Fruit fly (Drosophila melanogaster): ENCODE results near the gene Crag.

The Crag gene

DNA sequence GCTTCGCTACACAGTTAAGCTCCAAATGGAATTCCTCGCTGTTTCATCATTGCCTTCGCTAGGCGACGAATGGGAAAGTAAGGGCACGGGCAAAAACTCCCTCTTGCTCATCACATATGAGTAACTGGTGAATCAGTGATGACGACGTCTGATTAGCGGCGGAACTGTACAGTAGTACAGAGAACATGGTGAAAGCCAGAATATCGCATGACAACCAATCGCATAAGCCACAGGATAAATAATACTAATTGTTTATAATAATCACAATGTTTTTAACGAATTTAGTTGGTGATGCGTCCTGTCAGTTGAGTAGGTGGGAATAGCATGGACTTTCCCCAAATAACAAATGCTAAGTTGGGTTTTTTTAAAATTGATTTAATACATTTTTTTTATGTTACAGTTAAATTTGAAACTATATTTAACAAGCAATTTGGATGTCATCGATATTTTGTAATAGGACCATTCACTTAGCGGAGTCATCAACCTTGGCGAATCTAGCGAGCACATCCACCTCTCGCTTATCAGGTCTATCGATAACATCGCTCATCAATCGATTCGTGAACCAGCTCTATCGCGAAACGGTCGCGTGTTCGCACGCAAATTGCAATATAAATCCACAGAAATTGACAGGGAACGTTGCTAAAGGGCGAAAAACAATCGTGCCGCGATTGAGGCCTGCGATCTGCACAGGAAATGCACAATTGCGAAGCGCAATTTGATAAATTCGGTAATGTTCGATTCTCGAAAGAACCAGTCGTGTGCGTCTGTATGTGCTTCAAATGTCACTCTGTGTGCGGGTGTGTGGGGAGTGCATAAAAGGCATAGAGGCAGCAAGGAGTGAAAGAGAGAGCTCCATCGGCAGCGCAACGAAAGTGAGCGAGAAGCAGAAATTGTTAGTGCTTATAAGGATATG is 31.5 kb upstream of the Crag start, which contains the start of the genes CG12112 and Trf4-1 (continued):
- TF ChIP-seq NC2β (GFP tag; optimal IDR thresholded peaks at IDR 0.05) (peak; percentile 29), CG7786 (GFP tag; optimal IDR thresholded peaks at IDR 0.05) (no peak), Rfx (GFP tag; IDR thresholded peaks at IDR 0.05) (no peak), BtbVII (GFP tag; optimal IDR thresholded peaks at IDR 0.05) (peak; percentile 19), ac (GFP tag; optimal IDR thresholded peaks at IDR 0.05) (no peak), HmgD (GFP tag; optimal IDR thresholded peaks at IDR 0.05) (peak; percentile 48), CG7372 (GFP tag; IDR thresholded peaks at IDR 0.05) (no peak), ind (GFP tag; optimal IDR thresholded peaks at IDR 0.05) (no peak), CG11247 (GFP tag; IDR thresholded peaks at IDR 0.05) (no peak), ken (GFP tag; IDR thresholded peaks at IDR 0.05) (no peak), psq (GFP tag; optimal IDR thresholded peaks at IDR 0.05) (peak; percentile 31), lilli (GFP tag; optimal IDR thresholded peaks at IDR 0.05) (peak; percentile 31), Hr39 (optimal IDR thresholded peaks at IDR 0.05) (no peak), CG10366 (GFP tag; IDR thresholded peaks at IDR 0.05) (no peak), maf-S (GFP tag; optimal IDR thresholded peaks at IDR 0.05) (no peak), CG3838 (GFP tag; optimal IDR thresholded peaks at IDR 0.05) (no peak), Mes4 (GFP tag; optimal IDR thresholded peaks at IDR 0.05) (no peak), CG9817 (tag; optimal IDR thresholded peaks at IDR 0.05) (peak; percentile 5), CG6683 (GFP tag; optimal IDR thresholded peaks at IDR 0.05) (no peak), mirr (GFP tag; optimal IDR thresholded peaks at IDR 0.05) (no peak), zen (tag; optimal IDR thresholded peaks at IDR 0.05) (peak; percentile 31), CkIIα-i1 (GFP tag; IDR thresholded peaks at IDR 0.05) (no peak), lmd (GFP tag; IDR thresholded peaks at IDR 0.05) (no peak), CG32767 (GFP tag; IDR thresholded peaks at IDR 0.05) (no peak), CG6854 (GFP tag; optimal IDR thresholded peaks at IDR 0.05) (no peak), Side (GFP tag; optimal IDR thresholded peaks at IDR 0.05) (no peak), pb (GFP tag; optimal IDR thresholded peaks at IDR 0.05) (no peak), Oli (tag; optimal IDR thresholded peaks at IDR 0.05) (no peak), CG6765 (GFP tag; optimal IDR thresholded peaks at IDR 0.05) (no peak), jing (GFP tag; optimal IDR thresholded peaks at IDR 0.05) (no peak), zfh2 (GFP tag; optimal IDR thresholded peaks at IDR 0.05) (no peak), nerfin-1 (tag; optimal IDR thresholded peaks at IDR 0.05) (peak; percentile 12), HHEX (GFP tag; optimal IDR thresholded peaks at IDR 0.05) (no peak), hkb (optimal IDR thresholded peaks at IDR 0.05) (no peak), hkb (GFP tag; IDR thresholded peaks at IDR 0.05) (no peak), CG17912 (GFP tag; optimal IDR thresholded peaks at IDR 0.05) (no peak), CG17829 (tag; optimal IDR thresholded peaks at IDR 0.05) (no peak), CG5245 (GFP tag; optimal IDR thresholded peaks at IDR 0.05) (no peak), sima (GFP tag; optimal IDR thresholded peaks at IDR 0.05) (no peak), CG2202 (tag; optimal IDR thresholded peaks at IDR 0.05) (no peak), CG13123 (GFP tag; optimal IDR thresholded peaks at IDR 0.05) (no peak), Optix (GFP tag; IDR thresholded peaks at IDR 0.05) (no peak), Asciz (GFP tag; optimal IDR thresholded peaks at IDR 0.05) (no peak), CG14710 (tag; optimal IDR thresholded peaks at IDR 0.05) (peak; percentile 61), Dip3 (GFP tag; optimal IDR thresholded peaks at IDR 0.05) (no peak), CG2889 (GFP tag; IDR thresholded peaks at IDR 0.05) (no peak), ttk (GFP tag; IDR thresholded peaks at IDR 0.05) (no peak), ase (GFP tag; IDR thresholded peaks at IDR 0.05) (no peak), kay (GFP tag; optimal IDR thresholded peaks at IDR 0.05) (peak; percentile 61), ems (GFP tag; optimal IDR thresholded peaks at IDR 0.05) (no peak), CoRest (tag; optimal IDR thresholded peaks at IDR 0.05) (peak; percentile 37), CG12236 (GFP tag; optimal IDR thresholded peaks at IDR 0.05) (no peak)

Data from whole organism, embryonic.